Fruit fly (Drosophila melanogaster): ENCODE data around the gene ed.

The ed gene

DNA sequence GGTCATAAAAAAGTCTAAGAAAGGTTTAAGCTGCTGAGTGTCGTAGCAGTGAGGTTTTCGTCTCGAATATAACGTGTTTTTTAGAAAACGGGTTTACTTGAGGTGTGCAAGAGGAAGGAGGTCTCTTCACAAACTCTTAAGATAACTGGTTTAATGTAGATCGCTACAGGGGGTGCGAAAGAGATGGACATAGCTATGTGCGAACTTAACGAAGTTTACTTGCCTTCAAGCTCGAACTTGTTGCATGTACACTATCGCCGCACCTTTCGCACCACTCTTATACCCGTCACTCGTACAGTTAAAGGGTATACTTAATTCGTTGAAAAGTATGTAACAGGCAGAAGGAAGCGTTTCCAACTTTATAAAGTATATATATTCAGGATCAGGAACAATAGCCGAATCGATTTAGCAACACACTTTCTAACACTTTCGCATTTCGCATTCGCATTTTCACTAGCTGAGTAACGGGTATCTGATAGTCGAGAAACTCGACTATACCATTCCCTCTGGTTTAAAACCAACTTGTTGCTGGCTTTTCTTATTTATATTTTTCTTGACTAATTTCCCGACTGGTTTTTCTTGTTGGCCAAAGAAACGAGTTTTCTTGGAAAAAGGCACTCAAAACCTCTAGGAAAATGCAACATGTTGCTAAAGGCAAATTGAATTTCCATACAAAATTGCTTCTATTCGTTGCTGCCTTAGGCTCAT is 787 bp upstream of the ed start (continued):
- TF ChIP-seq CG13123 (GFP tag; optimal IDR thresholded peaks at IDR 0.05) (peak; percentile 70), pb (GFP tag; optimal IDR thresholded peaks at IDR 0.05) (peak; percentile 11), CG3407 (GFP tag; optimal IDR thresholded peaks at IDR 0.05) (peak; percentile 68), Awh (GFP tag; IDR thresholded peaks at IDR 0.05) (peak; percentile 89), YL-1 (GFP tag; optimal IDR thresholded peaks at IDR 0.05) (no peak), bowl (GFP tag; IDR thresholded peaks at IDR 0.05) (peak; percentile 71; the same call in 1 of the 2 replicates), CG5245 (GFP tag; optimal IDR thresholded peaks at IDR 0.05) (peak; percentile 87), CkIIα-i1 (GFP tag; IDR thresholded peaks at IDR 0.05) (peak; percentile 28; the same call in 1 of the 2 replicates), CG14014 (GFP tag; IDR thresholded peaks at IDR 0.05) (peak; percentile 70), sima (GFP tag; optimal IDR thresholded peaks at IDR 0.05) (peak; percentile 35), Bdp1 (GFP tag; optimal IDR thresholded peaks at IDR 0.05) (peak; percentile 54), CG13287 (GFP tag; IDR thresholded peaks at IDR 0.05; ENCODE audit: partially characterized antibody) (peak; percentile 39; the same call in 1 of the 2 replicates), CG11247 (GFP tag; IDR thresholded peaks at IDR 0.05) (peak; percentile 76), twi (tag; optimal IDR thresholded peaks at IDR 0.05) (peak; percentile 75), chinmo (GFP tag; IDR thresholded peaks at IDR 0.05; ENCODE audit: partially characterized antibody) (0 out of 4 replicates have a peak, but pooled peaks have one; percentile 62), CG12219 (GFP tag; optimal IDR thresholded peaks at IDR 0.05) (peak; percentile 84), Usf (GFP tag; optimal IDR thresholded peaks at IDR 0.05) (peak; percentile 65), ATbp (GFP tag; optimal IDR thresholded peaks at IDR 0.05) (peak; percentile 84), cas (GFP tag; IDR thresholded peaks at IDR 0.05) (no peak), pros (GFP tag; optimal IDR thresholded peaks at IDR 0.05) (peak; percentile 96), CG4282 (GFP tag; optimal IDR thresholded peaks at IDR 0.05) (peak; percentile 23), CG16779 (GFP tag; IDR thresholded peaks at IDR 0.05) (peak; percentile 71; the same call in 1 of the 2 replicates), CG1024 (GFP tag; IDR thresholded peaks at IDR 0.05) (peak; percentile 66), CG18262 (tag; optimal IDR thresholded peaks at IDR 0.05) (peak; percentile 92), CG9215 (GFP tag; IDR thresholded peaks at IDR 0.05) (no peak; the same call in 1 of the 2 replicates), CG2678 (tag; optimal IDR thresholded peaks at IDR 0.05) (peak; percentile 88), eyg (GFP tag; optimal IDR thresholded peaks at IDR 0.05) (peak; percentile 63), cato (GFP tag; optimal IDR thresholded peaks at IDR 0.05; ENCODE audit: borderline replicate concordance) (peak; percentile 78), Spps (tag; optimal IDR thresholded peaks at IDR 0.05) (peak; percentile 76), NC2β (GFP tag; optimal IDR thresholded peaks at IDR 0.05) (peak; percentile 86), tgo (GFP tag; IDR thresholded peaks at IDR 0.05) (peak; percentile 86), Taf1 (GFP tag; IDR thresholded peaks at IDR 0.05) (peak; percentile 21; the same call in 1 of the 2 replicates), run (tag; optimal IDR thresholded peaks at IDR 0.05) (peak; percentile 33), Opbp (GFP tag; IDR thresholded peaks at IDR 0.05; ENCODE audit: partially characterized antibody) (peak; percentile 23; the same call in 1 of the 3 replicates), CG31388 (GFP tag; optimal IDR thresholded peaks at IDR 0.05) (no peak), CG16815 (GFP tag; optimal IDR thresholded peaks at IDR 0.05) (peak; percentile 74), zen2 (GFP tag; IDR thresholded peaks at IDR 0.05; ENCODE audit: partially characterized antibody) (0 out of 3 replicates have a peak, but pooled peaks have one; percentile 47), CG4707 (GFP tag; optimal IDR thresholded peaks at IDR 0.05) (peak; percentile 77), cg (GFP tag; optimal IDR thresholded peaks at IDR 0.05) (no peak), onecut (GFP tag; IDR thresholded peaks at IDR 0.05) (peak; percentile 78), ken (GFP tag; IDR thresholded peaks at IDR 0.05) (peak; percentile 88), CG2116 (GFP tag; optimal IDR thresholded peaks at IDR 0.05) (peak; percentile 20), Trl (optimal IDR thresholded peaks at IDR 0.05) (no peak), Trl (GFP tag; optimal IDR thresholded peaks at IDR 0.05) (peak; percentile 80), D (optimal IDR thresholded peaks at IDR 0.05) (no peak), D (GFP tag; optimal IDR thresholded peaks at IDR 0.05) (peak; percentile 83), CG12071 (GFP tag; optimal IDR thresholded peaks at IDR 0.05) (peak; percentile 70), stwl (tag; optimal IDR thresholded peaks at IDR 0.05) (peak; percentile 26), CG3995 (GFP tag; optimal IDR thresholded peaks at IDR 0.05) (no peak), ac (GFP tag; optimal IDR thresholded peaks at IDR 0.05) (no peak)
